Worm (Caenorhabditis elegans) whole organism, young adult: ENCODE data around the gene msp-74.

Source experiments
- K12H6.12 ChIP-seq: fragments of 200-800 bp; sonication (Bioruptor generic); optimal IDR thresholded peaks from 2 replicates; lab custom pipeline; 2018; ENCODE audit warnings: mild to moderate bottlenecking, missing genetic modification characterization, missing compliant biosample characterization
- T26A5.8 ChIP-seq: sonication (generic microtip); optimal IDR thresholded peaks from 2 replicates; lab custom pipeline; 2016; ENCODE audit warnings: missing genetic modification characterization, missing compliant biosample characterization
- ama-1 ChIP-seq, 3 experiments: fragments of 150-350 bp in 1 of 3; sonication (generic microtip) in 2 of 3; optimal IDR thresholded peaks; 2 replicates each; lab custom pipeline; 2014 to 2018; ENCODE audit warnings: missing biosample characterization in 2 of 3, missing genetic modification characterization in 2 of 3, missing genetic modification reagents in 2 of 3
- atf-7 ChIP-seq: sonication (generic microtip); optimal IDR thresholded peaks from 2 replicates; lab custom pipeline; 2017; ENCODE audit warnings: mild to moderate bottlenecking, missing genetic modification characterization, missing compliant biosample characterization
- attf-3 ChIP-seq: fragments of 200-800 bp; sonication (Bioruptor generic); conservative IDR thresholded peaks from 2 replicates; pipeline ENCODE4 v1.3.6; 2022; ENCODE audit warnings: missing genetic modification reagents, missing genetic modification characterization, missing compliant biosample characterization
- ceh-100 ChIP-seq: fragments of 200-800 bp; sonication (Bioruptor generic); IDR thresholded peaks from 2 replicates; pipeline ENCODE4 v1.3.6; 2022; ENCODE audit warnings: missing genetic modification reagents, missing genetic modification characterization, missing compliant biosample characterization
- gei-17 ChIP-seq: fragments of 200-800 bp; sonication (Bioruptor generic); optimal IDR thresholded peaks from 2 replicates; lab custom pipeline; 2018; ENCODE audit warnings: mild to moderate bottlenecking, missing genetic modification characterization, missing compliant biosample characterization
- him-1 ChIP-seq: sonication (generic microtip); optimal IDR thresholded peaks from 2 replicates; lab custom pipeline; 2016; ENCODE audit warnings: missing genotype, missing genetic modification reagents, missing genetic modification characterization, missing compliant biosample characterization
- lin-35 ChIP-seq, 3 experiments: fragments of 150-350 bp in 2 of 3; sonication (generic microtip) in 1 of 3; optimal IDR thresholded peaks; 2 replicates each; lab custom pipeline; 2014 to 2018; ENCODE audit warnings: missing biosample characterization in 3 of 3, missing genetic modification characterization in 3 of 3, missing genetic modification reagents in 3 of 3
- lin-54 ChIP-seq: fragments of 200-800 bp; sonication (Bioruptor generic); optimal IDR thresholded peaks from 2 replicates; lab custom pipeline; 2018; ENCODE audit warnings: mild to moderate bottlenecking, missing genetic modification characterization, missing compliant biosample characterization
- nfya-1 ChIP-seq: sonication (generic microtip); optimal IDR thresholded peaks from 2 replicates; lab custom pipeline; 2017; ENCODE audit warnings: antibody characterized with exemption, missing compliant biosample characterization, missing genetic modification characterization, borderline replicate concordance; ENCODE audit not compliant: insufficient read depth
- snpc-1.1 ChIP-seq: sonication (generic microtip); optimal IDR thresholded peaks from 2 replicates; lab custom pipeline; 2017; ENCODE audit warnings: missing genetic modification characterization, mild to moderate bottlenecking, missing compliant biosample characterization, antibody characterized with exemption, moderate library complexity, missing genotype, missing genetic modification reagents; ENCODE audit not compliant: insufficient read depth

ce11 chrII:5150829-5151228 is 35.7 kb upstream of the msp-74 start, which contains the start of gene srb-16:
- TF ChIP-seq ama-1 (optimal IDR thresholded peaks at IDR 0.05; lab: Kevin White, UChicago): no peak
- no peak for TF ChIP-seq ama-1 (GFP tag; optimal IDR thresholded peaks at IDR 0.05; lab: Kevin White, UChicago)
- TF ChIP-seq lin-35 (GFP tag; optimal IDR thresholded peaks at IDR 0.05; lab: Kevin White, UChicago): no peak
- TF ChIP-seq T26A5.8 (tag; lab: Kevin White, UChicago): no peak
- TF ChIP-seq gei-17: no peak
- no peak for TF ChIP-seq attf-3 (GFP tag; lab: Robert Waterston, UW)
- TF ChIP-seq lin-54: no peak
- TF ChIP-seq atf-7 (tag; lab: Kevin White, UChicago): no peak
- TF ChIP-seq snpc-1.1: no peak
- no peak for TF ChIP-seq ceh-100 (GFP tag; lab: Robert Waterston, UW)
- TF ChIP-seq nfya-1: no peak
- no peak for TF ChIP-seq him-1 (tag; lab: Kevin White, UChicago)
- no peak for TF ChIP-seq K12H6.12 (tag; lab: Kevin White, UChicago)
